Worm (Caenorhabditis elegans) whole organism, L3 larva: ENCODE data around the gene sru-29.

Source experiments
- R02D3.7 ChIP-seq: fragments of 150-350 bp; optimal IDR thresholded peaks from 2 replicates; lab custom pipeline; 2014; ENCODE audit warnings: missing biosample characterization, missing genetic modification characterization
- ZK546.5 ChIP-seq: sonication (generic microtip); optimal IDR thresholded peaks from 2 replicates; lab custom pipeline; 2017; ENCODE audit warnings: missing biosample characterization, missing genetic modification characterization
- aly-2 ChIP-seq: fragments of 150-350 bp; optimal IDR thresholded peaks from 2 replicates; lab custom pipeline; 2014; ENCODE audit warnings: missing biosample characterization, missing genetic modification characterization
- ceh-16 ChIP-seq: sonication (generic microtip); optimal IDR thresholded peaks from 2 replicates; lab custom pipeline; 2017; ENCODE audit warnings: missing biosample characterization, missing genetic modification characterization
- ceh-82 ChIP-seq: fragments of 150-350 bp; optimal IDR thresholded peaks from 2 replicates; lab custom pipeline; 2014; ENCODE audit warnings: missing biosample characterization, missing genetic modification characterization
- ceh-9 ChIP-seq: sonication (generic microtip); optimal IDR thresholded peaks from 2 replicates; lab custom pipeline; 2018; ENCODE audit warnings: missing biosample characterization, missing genetic modification characterization
- daf-12 ChIP-seq: fragments of 150-350 bp; optimal IDR thresholded peaks from 2 replicates; lab custom pipeline; 2014; ENCODE audit warnings: missing biosample characterization, missing genetic modification reagents, missing genetic modification characterization
- egl-27 ChIP-seq: sonication (generic microtip); optimal IDR thresholded peaks from 4 replicates; lab custom pipeline; 2017; ENCODE audit warnings: missing biosample characterization, missing genetic modification reagents, missing genetic modification characterization
- egl-5 ChIP-seq: fragments of 150-350 bp; optimal IDR thresholded peaks from 2 replicates; lab custom pipeline; 2017; ENCODE audit warnings: missing biosample characterization, missing genetic modification reagents, missing genetic modification characterization, inconsistent platforms
- elt-2 ChIP-seq: sonication (generic microtip); optimal IDR thresholded peaks from 2 replicates; lab custom pipeline; 2016; ENCODE audit warnings: missing genetic modification reagents, mild to moderate bottlenecking, missing genetic modification characterization, missing compliant biosample characterization
- elt-3 ChIP-seq, 3 experiments: fragments of 150-350 bp in 1 of 3; sonication (generic microtip) in 2 of 3; optimal IDR thresholded peaks; 2 replicates in 2 of 3; 4 replicates in 1 of 3; lab custom pipeline; 2014 to 2017; ENCODE audit warnings: missing biosample characterization in 3 of 3, missing genetic modification characterization in 3 of 3
- fkh-10 ChIP-seq: sonication (generic microtip); optimal IDR thresholded peaks from 2 replicates; lab custom pipeline; 2017; ENCODE audit warnings: missing biosample characterization, missing genetic modification reagents, missing genetic modification characterization
- fkh-2 ChIP-seq: fragments of 150-350 bp; optimal IDR thresholded peaks from 2 replicates; lab custom pipeline; 2014; ENCODE audit warnings: missing biosample characterization, missing genetic modification reagents, missing genetic modification characterization
- fos-1 ChIP-seq: fragments of 150-350 bp; optimal IDR thresholded peaks from 2 replicates; lab custom pipeline; 2014; ENCODE audit warnings: missing biosample characterization, missing genetic modification characterization
- hmg-11 ChIP-seq: sonication (generic microtip); optimal IDR thresholded peaks from 2 replicates; lab custom pipeline; 2016; ENCODE audit warnings: missing genetic modification characterization, missing compliant biosample characterization
- jun-1 ChIP-seq: fragments of 150-350 bp; optimal IDR thresholded peaks from 2 replicates; lab custom pipeline; 2014; ENCODE audit warnings: missing biosample characterization, missing genetic modification reagents, missing genetic modification characterization
- lin-15B ChIP-seq: fragments of 150-350 bp; optimal IDR thresholded peaks from 2 replicates; lab custom pipeline; 2014; ENCODE audit warnings: missing biosample characterization, missing genetic modification characterization
- mdl-1 ChIP-seq: fragments of 150-350 bp; optimal IDR thresholded peaks from 2 replicates; lab custom pipeline; 2014; ENCODE audit warnings: missing biosample characterization, missing genetic modification characterization
- mml-1 ChIP-seq: fragments of 150-350 bp; sonication (generic microtip); optimal IDR thresholded peaks from 3 replicates; lab custom pipeline; 2014; ENCODE audit warnings: missing biosample characterization, missing genetic modification characterization
- nhr-11 ChIP-seq: fragments of 150-350 bp; optimal IDR thresholded peaks from 2 replicates; lab custom pipeline; 2014; ENCODE audit warnings: missing biosample characterization, missing genetic modification characterization
- nhr-12 ChIP-seq: fragments of 150-350 bp; optimal IDR thresholded peaks from 2 replicates; lab custom pipeline; 2014; ENCODE audit warnings: missing biosample characterization, missing genetic modification characterization
- nhr-23 ChIP-seq: fragments of 150-350 bp; optimal IDR thresholded peaks from 2 replicates; lab custom pipeline; 2014; ENCODE audit warnings: missing biosample characterization, missing genetic modification reagents, missing genetic modification characterization
- nhr-237 ChIP-seq: fragments of 150-350 bp; optimal IDR thresholded peaks from 2 replicates; lab custom pipeline; 2014; ENCODE audit warnings: missing biosample characterization, missing genetic modification characterization
- nhr-25 ChIP-seq: sonication (generic microtip); optimal IDR thresholded peaks from 2 replicates; lab custom pipeline; 2017; ENCODE audit warnings: missing biosample characterization, missing genetic modification characterization
- nhr-28 ChIP-seq: fragments of 150-350 bp; optimal IDR thresholded peaks from 2 replicates; lab custom pipeline; 2014; ENCODE audit warnings: missing biosample characterization, missing genetic modification characterization
- nhr-43 ChIP-seq: sonication (generic microtip); optimal IDR thresholded peaks from 2 replicates; lab custom pipeline; 2016; ENCODE audit warnings: mild to moderate bottlenecking, missing genetic modification characterization, missing compliant biosample characterization; ENCODE audit not compliant: poor library complexity, severe bottlenecking
- nhr-67 ChIP-seq: fragments of 150-350 bp; optimal IDR thresholded peaks from 2 replicates; lab custom pipeline; 2014; ENCODE audit warnings: missing biosample characterization, missing genetic modification characterization
- nhr-76 ChIP-seq: fragments of 150-350 bp; sonication (generic microtip); optimal IDR thresholded peaks from 5 replicates; lab custom pipeline; 2014; ENCODE audit warnings: missing biosample characterization, missing genetic modification characterization
- nhr-77 ChIP-seq: fragments of 150-350 bp; optimal IDR thresholded peaks from 2 replicates; lab custom pipeline; 2014; ENCODE audit warnings: missing biosample characterization, missing genetic modification characterization
- pha-4 ChIP-seq: fragments of 150-350 bp; optimal IDR thresholded peaks from 2 replicates; lab custom pipeline; 2014; ENCODE audit warnings: missing biosample characterization, missing genetic modification reagents, missing genetic modification characterization
- skn-1 ChIP-seq: fragments of 150-350 bp; optimal IDR thresholded peaks from 2 replicates; lab custom pipeline; 2014; ENCODE audit warnings: missing biosample characterization, missing genetic modification characterization
- snpc-4 ChIP-seq: fragments of 150-350 bp; optimal IDR thresholded peaks from 2 replicates; lab custom pipeline; 2014; ENCODE audit warnings: missing biosample characterization, missing genetic modification characterization
- tbx-2 ChIP-seq: sonication (generic microtip); optimal IDR thresholded peaks from 2 replicates; lab custom pipeline; 2016; ENCODE audit warnings: mild to moderate bottlenecking, missing genetic modification characterization, missing compliant biosample characterization
- unc-39 ChIP-seq: sonication (generic microtip); optimal IDR thresholded peaks from 4 replicates; lab custom pipeline; 2017; ENCODE audit warnings: missing biosample characterization, missing genetic modification characterization
- zag-1 ChIP-seq: fragments of 150-350 bp; optimal IDR thresholded peaks from 2 replicates; lab custom pipeline; 2014; ENCODE audit warnings: missing biosample characterization, missing genetic modification characterization
- ztf-4 ChIP-seq: fragments of 150-350 bp; optimal IDR thresholded peaks from 2 replicates; lab custom pipeline; 2014; ENCODE audit warnings: missing biosample characterization, missing genetic modification characterization

The sru-29 gene

DNA sequence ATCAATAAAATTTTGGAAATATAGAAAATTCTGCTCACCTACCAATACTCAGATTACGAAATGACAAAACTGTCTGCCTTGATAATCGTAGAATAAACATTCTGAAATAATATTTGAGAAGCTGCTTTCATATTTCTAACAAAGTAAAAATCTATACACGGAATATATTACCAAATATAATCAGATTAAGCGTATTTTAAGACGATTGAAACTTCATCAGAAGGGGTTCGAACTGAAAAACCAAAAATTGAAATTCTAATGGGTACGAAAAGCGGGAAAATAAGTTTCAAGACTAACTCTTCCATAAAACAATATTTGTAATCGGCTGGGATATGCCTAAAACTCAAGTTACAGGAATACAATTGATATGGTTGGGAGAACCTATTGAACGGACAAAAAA is 31.8 kb upstream of the sru-29 start, which contains the start of gene F46B6.4:
TSS of gene F46B6.4 (minus strand) at position 101 of the 400 bp plus-strand sequence.
- TF ChIP-seq nhr-43 (tag; lab: Kevin White, UChicago) (no peak), mml-1 (tag; lab: Kevin White, UChicago) (no peak), nhr-67 (tag; lab: Kevin White, UChicago) (no peak), ZK546.5 (tag; lab: Kevin White, UChicago) (no peak), zag-1 (no peak), lin-15B (tag; lab: Kevin White, UChicago) (no peak), ceh-9 (no peak), unc-39 (no peak), nhr-28 (tag; lab: Kevin White, UChicago) (no peak), egl-27 (no peak), nhr-77 (tag; lab: Kevin White, UChicago) (no peak), fos-1 (tag; lab: Kevin White, UChicago) (no peak), hmg-11 (no peak), pha-4 (tag; lab: Kevin White, UChicago) (no peak)

DNA sequence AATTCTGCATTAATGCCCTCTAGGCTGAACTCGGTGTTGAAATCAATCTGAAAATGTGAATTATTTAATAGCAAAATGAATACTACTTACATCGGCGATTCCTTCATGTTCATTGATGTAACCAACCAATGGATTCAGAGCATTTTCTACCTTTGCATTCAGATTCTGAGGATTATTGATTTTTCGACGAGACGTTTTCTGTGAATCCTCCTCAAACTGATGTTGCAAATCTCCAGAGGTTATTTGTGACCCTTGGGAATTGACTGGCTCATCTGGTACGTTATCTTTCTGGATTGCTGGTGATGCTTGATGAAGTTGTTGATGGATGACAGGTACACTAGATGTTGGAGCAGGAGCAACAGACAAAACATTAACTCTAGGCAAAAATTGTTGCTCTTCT is 29.2 kb upstream of the sru-29 start:
- TF ChIP-seq ceh-9 (no peak), snpc-4 (tag; lab: Kevin White, UChicago) (no peak), ceh-82 (no peak), tbx-2 (no peak), fos-1 (tag; lab: Kevin White, UChicago) (no peak), nhr-43 (tag; lab: Kevin White, UChicago) (no peak), nhr-11 (tag; lab: Kevin White, UChicago) (no peak), ztf-4 (no peak), hmg-11 (no peak), zag-1 (no peak), fkh-2 (tag; lab: Kevin White, UChicago) (no peak), egl-27 (no peak), fkh-10 (GFP tag; lab: Kevin White, UChicago) (no peak), elt-3 (tag; optimal IDR thresholded peaks at IDR 0.05; lab: Kevin White, UChicago) (no peak), mdl-1 (tag; lab: Kevin White, UChicago) (no peak), nhr-67 (tag; lab: Kevin White, UChicago) (no peak)

DNA sequence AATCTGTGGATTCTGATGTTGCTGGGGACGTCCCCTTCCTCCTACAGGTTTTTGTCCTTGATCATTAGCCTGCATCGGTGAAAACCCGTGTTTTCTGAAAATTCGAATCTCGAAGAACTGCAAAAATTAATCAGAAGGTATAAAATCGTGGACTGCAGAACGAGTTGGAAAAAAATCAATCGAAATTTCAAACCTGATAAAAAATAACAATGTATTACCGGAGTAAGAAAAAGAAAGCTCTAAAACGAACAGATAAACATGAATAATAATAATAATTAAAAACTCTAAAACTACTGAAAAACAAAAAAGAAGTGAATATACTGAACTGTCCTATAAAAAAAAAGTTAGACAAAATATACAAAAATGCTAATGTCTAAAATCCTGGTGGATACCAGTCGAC is 28.3 kb upstream of the sru-29 start, which contains the start of gene F46B6.5:
TSS of gene F46B6.5 (minus strand) at position 101 of the 400 bp plus-strand sequence.
- TF ChIP-seq nhr-76 = no peak
- no peak for TF ChIP-seq snpc-4 (tag; lab: Kevin White, UChicago)
- TF ChIP-seq tbx-2 = no peak
- no peak for TF ChIP-seq nhr-11 (tag; lab: Kevin White, UChicago)
- no peak for TF ChIP-seq zag-1
- TF ChIP-seq fkh-10 (GFP tag; lab: Kevin White, UChicago) = no peak
- TF ChIP-seq lin-15B (tag; lab: Kevin White, UChicago) = no peak
- no peak for TF ChIP-seq nhr-23 (tag; lab: Kevin White, UChicago)
- no peak for TF ChIP-seq mml-1 (tag; lab: Kevin White, UChicago)
- TF ChIP-seq elt-2 (tag; lab: Kevin White, UChicago) = no peak
- TF ChIP-seq ztf-4 = no peak
- no peak for TF ChIP-seq nhr-25 (tag; lab: Kevin White, UChicago)
- TF ChIP-seq ceh-9 = no peak
- TF ChIP-seq daf-12 = no peak
- no peak for TF ChIP-seq pha-4 (tag; lab: Kevin White, UChicago)
- no peak for TF ChIP-seq nhr-237

DNA sequence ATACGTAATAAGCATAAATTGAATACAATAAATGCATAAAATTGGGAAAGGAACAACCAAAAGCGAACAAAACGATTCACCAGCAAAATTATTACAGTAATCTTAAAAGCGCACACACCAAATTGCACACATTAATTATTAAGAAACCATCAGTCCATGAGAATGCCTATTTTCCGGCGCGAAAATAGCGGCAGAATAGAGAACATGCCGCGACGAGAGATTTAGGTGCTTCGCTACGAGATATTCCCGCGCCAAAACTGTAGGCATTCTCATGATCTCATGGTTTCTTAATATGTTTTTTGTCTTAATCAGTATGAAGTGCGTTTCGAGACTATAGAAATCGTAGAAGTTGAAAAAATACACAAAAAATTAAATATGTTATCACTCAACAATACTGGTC is 27.0 kb upstream of the sru-29 start:
- TF ChIP-seq pha-4 (tag; lab: Kevin White, UChicago) (no peak), ceh-82 (no peak), hmg-11 (no peak), aly-2 (tag; lab: Kevin White, UChicago) (no peak), nhr-237 (no peak), jun-1 (tag; lab: Kevin White, UChicago) (no peak), egl-5 (no peak), ZK546.5 (tag; lab: Kevin White, UChicago) (no peak), skn-1 (tag; lab: Kevin White, UChicago) (no peak), nhr-12 (tag; lab: Kevin White, UChicago) (no peak), nhr-11 (tag; lab: Kevin White, UChicago) (no peak), elt-3 (tag; optimal IDR thresholded peaks at IDR 0.05; lab: Kevin White, UChicago) (no peak), ceh-16 (tag; lab: Kevin White, UChicago) (no peak), nhr-76 (no peak), R02D3.7 (tag; lab: Kevin White, UChicago) (no peak), daf-12 (no peak), fkh-2 (tag; lab: Kevin White, UChicago) (no peak)
